Fruit fly (Drosophila melanogaster): ENCODE results near the gene Miro.

The Miro gene

DNA sequence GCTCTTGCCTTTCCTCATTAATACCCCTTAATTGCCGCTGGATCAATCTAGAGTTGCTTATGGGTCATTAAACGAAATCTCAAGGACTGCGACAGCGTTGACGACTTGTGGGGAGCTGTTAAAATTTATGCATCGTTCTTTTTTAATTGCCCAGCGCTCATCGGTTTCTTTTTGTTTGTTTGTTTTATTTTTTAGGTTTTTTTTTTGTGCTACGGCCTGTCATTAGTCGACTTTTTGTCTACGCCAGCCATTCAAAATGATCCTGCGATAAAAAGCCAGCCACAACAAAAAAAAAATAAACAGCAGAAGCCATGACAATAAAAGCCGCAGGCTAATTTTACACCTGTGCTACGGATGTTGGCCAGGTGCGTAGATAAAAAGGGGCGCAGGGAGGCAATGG is 34.7 kb downstream of the Miro start:
- TF ChIP-seq Mnt (GFP tag; optimal IDR thresholded peaks at IDR 0.05): no peak

DNA sequence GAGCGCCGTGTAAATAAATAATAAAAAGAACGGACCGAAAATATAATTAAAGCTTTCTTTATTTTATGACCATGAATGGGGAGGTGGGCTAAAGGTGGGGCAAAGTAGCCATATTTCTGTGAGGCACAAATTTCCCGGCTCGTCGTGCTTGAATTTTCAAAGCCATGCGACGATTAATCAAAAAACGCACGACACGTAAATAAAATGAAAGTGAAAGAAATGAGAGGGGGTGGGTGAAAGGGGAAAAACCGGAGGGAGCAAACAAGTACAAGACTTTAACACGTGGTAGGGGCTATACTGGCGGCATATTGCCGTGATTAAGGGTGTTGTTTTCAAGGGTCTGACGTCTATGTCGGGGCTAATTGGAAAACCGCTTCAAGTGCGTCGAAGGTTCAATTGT is 37.5 kb downstream of the Miro start:
- TF ChIP-seq CG7045 (GFP tag; optimal IDR thresholded peaks at IDR 0.05) (no peak), cnc (optimal IDR thresholded peaks at IDR 0.05) (no peak)

DNA sequence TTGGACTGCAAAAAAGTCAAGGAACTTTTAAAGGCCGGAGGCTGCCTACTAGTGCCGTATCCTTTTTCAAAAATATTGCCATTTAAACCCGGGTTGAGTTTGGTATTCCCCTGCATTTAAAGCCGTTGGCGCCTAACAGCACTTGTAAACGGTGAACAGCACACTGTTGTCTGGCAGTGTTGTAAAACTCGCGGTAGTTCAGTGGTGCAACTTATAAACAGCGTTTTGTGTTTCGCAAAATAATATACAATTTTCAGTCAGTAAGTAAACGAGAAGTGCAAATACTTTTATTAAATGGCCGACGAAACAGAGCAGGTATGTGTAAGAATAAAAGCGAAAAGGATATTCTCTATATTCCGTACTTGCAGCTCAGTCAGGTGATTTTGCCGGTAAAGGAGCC is 42.4 kb downstream of the Miro start, which contains the start of gene LSm3:
TSS of gene LSm3 (plus strand) at position 39 of the 400 bp plus-strand sequence.
- TF ChIP-seq CG12768 (GFP tag; optimal IDR thresholded peaks at IDR 0.05) (peak; percentile 22), pad (GFP tag; optimal IDR thresholded peaks at IDR 0.05) (peak; percentile 24), toe (GFP tag; optimal IDR thresholded peaks at IDR 0.05) (no peak), Crg-1 (GFP tag; optimal IDR thresholded peaks at IDR 0.05) (peak; percentile 39), CG1620 (GFP tag; optimal IDR thresholded peaks at IDR 0.05) (no peak), cic (GFP tag; optimal IDR thresholded peaks at IDR 0.05) (no peak), tj (GFP tag; optimal IDR thresholded peaks at IDR 0.05) (no peak), CG7101 (tag; optimal IDR thresholded peaks at IDR 0.05) (peak; percentile 18), CG7045 (GFP tag; optimal IDR thresholded peaks at IDR 0.05) (peak; percentile 22), CG11617 (GFP tag; optimal IDR thresholded peaks at IDR 0.05) (no peak), CG14711 (tag; optimal IDR thresholded peaks at IDR 0.05) (peak; percentile 1)

DNA sequence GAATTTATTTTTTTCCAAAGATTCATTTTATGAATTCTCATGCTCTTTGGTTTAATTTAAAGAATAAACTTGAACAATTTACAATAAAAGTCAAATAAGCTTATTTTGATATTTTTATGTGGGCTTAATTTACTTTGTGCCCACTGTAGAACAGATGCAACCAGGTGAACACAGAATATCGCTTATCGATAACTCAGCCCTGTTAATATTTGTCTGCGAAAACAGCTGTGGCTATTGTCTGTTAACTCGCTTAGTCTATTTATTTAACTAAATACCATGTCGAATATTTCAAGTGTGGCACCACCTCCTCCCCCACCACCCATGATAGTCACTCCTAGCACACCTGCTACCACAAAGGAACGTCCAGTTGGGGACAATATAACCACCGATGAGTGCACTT is 43.2 kb downstream of the Miro start, which contains the start of gene CG33108:
TSS of gene CG33108 (plus strand) at position 200 of the 400 bp plus-strand sequence.
- TF ChIP-seq bab1 (GFP tag; optimal IDR thresholded peaks at IDR 0.05): peak; percentile 28
- TF ChIP-seq toe (GFP tag; optimal IDR thresholded peaks at IDR 0.05): no peak
- TF ChIP-seq Mnt (GFP tag; optimal IDR thresholded peaks at IDR 0.05): peak; percentile 11
- TF ChIP-seq CG7101 (tag; optimal IDR thresholded peaks at IDR 0.05): peak; percentile 11
- no peak for TF ChIP-seq tj (GFP tag; optimal IDR thresholded peaks at IDR 0.05)
- no peak for TF ChIP-seq ovo (GFP tag; optimal IDR thresholded peaks at IDR 0.05)
- TF ChIP-seq CG33017 (tag; optimal IDR thresholded peaks at IDR 0.05): no peak
- no peak for TF ChIP-seq CG5204 (GFP tag; optimal IDR thresholded peaks at IDR 0.05)
- TF ChIP-seq CG14711 (tag; optimal IDR thresholded peaks at IDR 0.05): peak; percentile 32
- no peak for TF ChIP-seq CG1620 (GFP tag; optimal IDR thresholded peaks at IDR 0.05)
- no peak for TF ChIP-seq Clk (GFP tag; optimal IDR thresholded peaks at IDR 0.05)
- TF ChIP-seq cnc (optimal IDR thresholded peaks at IDR 0.05): no peak
- TF ChIP-seq cic (GFP tag; optimal IDR thresholded peaks at IDR 0.05): no peak
- no peak for TF ChIP-seq pad (GFP tag; optimal IDR thresholded peaks at IDR 0.05)

DNA sequence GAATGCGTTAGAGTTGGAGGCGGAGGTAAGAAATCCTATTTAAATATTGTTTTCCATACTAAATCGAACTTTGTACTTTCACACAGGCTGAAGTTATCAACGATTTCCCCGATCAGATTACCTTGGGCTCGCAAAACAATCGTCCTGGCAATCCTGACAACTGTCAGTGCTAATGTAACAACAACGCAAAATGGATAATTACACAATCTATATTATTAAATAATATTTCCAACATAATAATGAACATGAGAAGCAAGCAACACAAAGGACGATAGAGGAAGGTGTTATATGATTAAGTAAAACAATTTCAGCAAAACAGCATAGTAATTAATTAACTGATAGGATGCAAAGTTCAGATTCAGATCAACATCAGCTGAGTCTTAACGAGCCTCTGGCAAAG is 44.1 kb downstream of the Miro start:
- TF ChIP-seq CG1620 (GFP tag; optimal IDR thresholded peaks at IDR 0.05): no peak
- peak; percentile 91 for TF ChIP-seq kay (GFP tag; ENCODE audit: borderline replicate concordance)
- no peak for TF ChIP-seq CG11617 (GFP tag; optimal IDR thresholded peaks at IDR 0.05)

DNA sequence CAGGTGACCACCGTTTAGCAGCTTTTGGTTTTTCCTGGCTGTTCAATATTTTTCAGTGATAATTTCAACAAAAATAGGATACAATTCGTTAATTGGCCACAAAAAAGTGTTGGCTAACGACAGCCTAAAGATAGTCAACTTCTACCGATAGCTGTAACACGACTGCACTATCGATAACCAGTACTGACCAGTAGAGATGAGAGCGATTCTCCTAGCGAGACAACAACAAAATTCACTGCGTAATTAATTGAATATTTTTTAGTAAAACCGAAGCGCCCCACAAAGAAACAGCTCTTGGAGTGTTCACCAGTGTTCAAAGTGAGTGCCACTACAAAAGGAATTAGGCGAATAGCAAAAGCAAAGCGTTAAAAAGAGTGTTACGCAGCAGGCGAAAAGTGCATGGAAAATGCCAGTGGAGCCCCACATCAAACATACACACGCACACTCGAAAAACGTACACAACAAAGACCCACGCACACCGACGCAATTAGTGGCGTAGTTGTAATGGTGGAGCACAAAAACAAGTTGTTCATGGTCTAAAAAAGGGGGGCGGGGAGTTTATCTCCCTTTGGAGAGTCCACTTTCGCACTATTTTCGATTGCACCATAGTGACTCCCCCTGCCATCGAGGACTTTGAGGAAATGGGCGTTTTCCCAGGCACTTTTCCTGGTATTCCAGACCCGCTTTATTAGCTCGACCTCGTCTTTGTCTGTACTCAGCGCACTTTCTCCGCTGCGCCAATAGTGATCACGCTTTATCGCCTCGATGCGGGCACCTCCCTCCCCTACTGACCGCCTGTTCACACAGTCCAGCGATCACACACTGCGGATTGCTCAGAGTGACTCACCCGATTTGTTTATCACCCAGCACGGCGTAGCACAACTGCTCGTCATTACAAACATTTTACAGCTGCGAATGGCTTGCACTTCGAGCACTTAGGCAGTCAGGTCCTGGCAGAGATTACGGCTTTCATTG is 45.5 kb downstream of the Miro start, which contains the start of the genes Epp and Rab7:
TSS of gene Epp (minus strand) at position 94 of the 975 bp plus-strand sequence.
TSS of gene Rab7 (plus strand) at position 186 of the 975 bp plus-strand sequence.
- no peak for TF ChIP-seq CG5204 (GFP tag; optimal IDR thresholded peaks at IDR 0.05)
- no peak for TF ChIP-seq tj (GFP tag; optimal IDR thresholded peaks at IDR 0.05)
- peak; percentile 56 for TF ChIP-seq ovo (GFP tag; optimal IDR thresholded peaks at IDR 0.05)
- TF ChIP-seq CG7101 (tag; optimal IDR thresholded peaks at IDR 0.05): peak; percentile 74
- TF ChIP-seq bab1 (GFP tag; optimal IDR thresholded peaks at IDR 0.05): peak; percentile 58
- no peak for TF ChIP-seq CG7045 (GFP tag; optimal IDR thresholded peaks at IDR 0.05)
- no peak for TF ChIP-seq toe (GFP tag; optimal IDR thresholded peaks at IDR 0.05)
- peak; percentile 39 for TF ChIP-seq CG14711 (tag; optimal IDR thresholded peaks at IDR 0.05)
- peak; percentile 63 for TF ChIP-seq Hr96 (GFP tag; optimal IDR thresholded peaks at IDR 0.05)
- TF ChIP-seq kay (GFP tag; ENCODE audit: borderline replicate concordance): peak; percentile 98
- TF ChIP-seq cic (GFP tag; optimal IDR thresholded peaks at IDR 0.05): peak; percentile 86
- peak; percentile 12 for TF ChIP-seq Clk (GFP tag; optimal IDR thresholded peaks at IDR 0.05)
- peak; percentile 68 for TF ChIP-seq Crg-1 (GFP tag; optimal IDR thresholded peaks at IDR 0.05)
- peak; percentile 41 for TF ChIP-seq CG33017 (tag; optimal IDR thresholded peaks at IDR 0.05)
- peak; percentile 11 for TF ChIP-seq CG11617 (GFP tag; optimal IDR thresholded peaks at IDR 0.05)
- peak; percentile 84 for TF ChIP-seq pad (GFP tag; optimal IDR thresholded peaks at IDR 0.05)
- TF ChIP-seq cnc (optimal IDR thresholded peaks at IDR 0.05): no peak
- peak; percentile 74 for TF ChIP-seq Mnt (GFP tag; optimal IDR thresholded peaks at IDR 0.05)
- TF ChIP-seq CG1620 (GFP tag; optimal IDR thresholded peaks at IDR 0.05): peak; percentile 69
- TF ChIP-seq CG12768 (GFP tag; optimal IDR thresholded peaks at IDR 0.05): peak; percentile 95

DNA sequence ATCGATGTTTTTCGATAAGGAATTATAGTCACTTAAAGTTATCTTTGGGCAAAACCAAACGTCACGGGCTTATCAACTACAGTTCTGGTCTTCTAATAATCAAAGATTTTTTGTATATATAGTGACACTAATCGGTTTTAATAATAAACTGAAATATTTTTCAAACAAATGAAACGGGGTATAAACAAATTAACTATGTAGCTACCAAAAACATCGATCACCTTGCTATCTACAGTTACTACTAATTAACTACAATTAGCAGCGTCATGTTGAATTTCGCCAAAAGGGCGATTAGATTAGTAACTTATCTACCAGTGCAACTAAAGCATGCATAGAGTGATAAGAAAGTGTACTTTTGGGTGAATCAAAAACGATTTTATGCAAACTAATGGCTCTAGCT is 47.3 kb downstream of the Miro start:
- TF ChIP-seq ovo (GFP tag; optimal IDR thresholded peaks at IDR 0.05): no peak
- TF ChIP-seq bab1 (GFP tag; optimal IDR thresholded peaks at IDR 0.05): no peak
- TF ChIP-seq CG12768 (GFP tag; optimal IDR thresholded peaks at IDR 0.05): no peak
- peak in 1 of 2 experiments; percentile 9 for TF ChIP-seq cnc (optimal IDR thresholded peaks at IDR 0.05)
- no peak for TF ChIP-seq tj (GFP tag; optimal IDR thresholded peaks at IDR 0.05)
- no peak for TF ChIP-seq Mnt (GFP tag; optimal IDR thresholded peaks at IDR 0.05)
- TF ChIP-seq CG33017 (tag; optimal IDR thresholded peaks at IDR 0.05): no peak
- no peak for TF ChIP-seq Clk (GFP tag; optimal IDR thresholded peaks at IDR 0.05)
- no peak for TF ChIP-seq Hr96 (GFP tag; optimal IDR thresholded peaks at IDR 0.05)
- no peak for TF ChIP-seq CG1620 (GFP tag; optimal IDR thresholded peaks at IDR 0.05)
- no peak for TF ChIP-seq pad (GFP tag; optimal IDR thresholded peaks at IDR 0.05)
- no peak for TF ChIP-seq Crg-1 (GFP tag; optimal IDR thresholded peaks at IDR 0.05)
- TF ChIP-seq CG11617 (GFP tag; optimal IDR thresholded peaks at IDR 0.05): no peak
- TF ChIP-seq CG7101 (tag; optimal IDR thresholded peaks at IDR 0.05): no peak
- TF ChIP-seq toe (GFP tag; optimal IDR thresholded peaks at IDR 0.05): no peak
- no peak for TF ChIP-seq CG14711 (tag; optimal IDR thresholded peaks at IDR 0.05)
- no peak for TF ChIP-seq CG5204 (GFP tag; optimal IDR thresholded peaks at IDR 0.05)
- no peak for TF ChIP-seq CG7045 (GFP tag; optimal IDR thresholded peaks at IDR 0.05)
- peak; percentile 75 for TF ChIP-seq kay (GFP tag; ENCODE audit: borderline replicate concordance)
- peak; percentile 22 for TF ChIP-seq cic (GFP tag; optimal IDR thresholded peaks at IDR 0.05)
